Fruit fly (Drosophila melanogaster) S2 (cell line): ENCODE measurements around the gene Desat1.

Experiments used
- CG8478 ChIP-seq: fragments of >200 bp; optimal IDR thresholded peaks from 2 replicates; lab custom pipeline; 2018
- CTCF ChIP-seq, 2 experiments: fragments of >200 bp; optimal IDR thresholded peaks; 2 replicates each; lab custom pipeline; 2018

Gene Desat1

dm6 chr3R:12439401-12440143 is at the start of gene Desat1:
Gene Desat1, plus strand, starts transcription at chr3R:12439600.
- TF ChIP-seq CG8478 (lab: Kevin White, UChicago), result no peak
- TF ChIP-seq CTCF (optimal IDR thresholded peaks at IDR 0.05; lab: Kevin White, UChicago), result peak in 1 of 2 experiments; percentile 5

DNA sequence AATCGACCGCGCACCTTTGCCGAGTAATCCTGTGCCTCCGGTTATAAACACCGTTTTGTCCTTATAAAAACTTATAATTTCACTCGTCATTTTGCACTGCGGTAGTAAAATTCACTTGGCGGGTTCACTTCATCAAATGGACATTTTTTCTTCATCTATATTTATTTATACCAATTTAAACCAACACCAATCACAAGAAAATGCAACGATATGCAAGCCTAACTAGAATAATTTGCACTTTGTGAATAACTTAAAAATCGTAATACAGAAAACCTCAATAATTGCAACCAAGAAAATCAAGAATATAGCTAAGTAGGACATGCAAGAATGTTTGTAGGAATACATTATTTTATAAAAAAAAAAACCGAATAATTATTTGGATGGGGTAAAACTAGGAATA is 43.5 kb upstream of the Desat1 start, which contains the start of the genes CG10096 and CG10097:
TSS of gene CG10096 (minus strand) at position 101 of the 400 bp plus-strand sequence.
TSS of gene CG10097 (minus strand) at position 101 of the 400 bp plus-strand sequence.
- TF ChIP-seq CTCF (optimal IDR thresholded peaks at IDR 0.05; lab: Kevin White, UChicago) (no peak), CG8478 (lab: Kevin White, UChicago) (no peak)

DNA sequence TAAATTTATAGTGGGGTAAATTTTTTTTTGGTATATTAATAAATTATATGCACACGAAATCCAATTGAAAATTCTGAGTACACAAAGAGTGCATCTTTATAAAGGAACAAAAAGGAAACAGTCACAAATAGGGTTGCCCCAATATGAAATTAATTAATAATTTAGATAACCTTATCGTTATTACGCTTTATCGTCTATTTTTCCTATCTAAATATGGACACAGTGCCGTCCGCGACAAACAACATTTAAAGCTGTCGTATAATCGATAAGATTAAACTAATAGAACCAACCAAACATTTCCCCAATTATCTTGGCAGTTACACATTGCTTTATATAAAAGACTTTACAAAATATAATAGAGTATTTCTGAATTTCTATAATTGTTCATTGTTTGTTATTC is 41.3 kb upstream of the Desat1 start:
- TF ChIP-seq CTCF (optimal IDR thresholded peaks at IDR 0.05; lab: Kevin White, UChicago) (no peak), CG8478 (lab: Kevin White, UChicago) (no peak)

DNA sequence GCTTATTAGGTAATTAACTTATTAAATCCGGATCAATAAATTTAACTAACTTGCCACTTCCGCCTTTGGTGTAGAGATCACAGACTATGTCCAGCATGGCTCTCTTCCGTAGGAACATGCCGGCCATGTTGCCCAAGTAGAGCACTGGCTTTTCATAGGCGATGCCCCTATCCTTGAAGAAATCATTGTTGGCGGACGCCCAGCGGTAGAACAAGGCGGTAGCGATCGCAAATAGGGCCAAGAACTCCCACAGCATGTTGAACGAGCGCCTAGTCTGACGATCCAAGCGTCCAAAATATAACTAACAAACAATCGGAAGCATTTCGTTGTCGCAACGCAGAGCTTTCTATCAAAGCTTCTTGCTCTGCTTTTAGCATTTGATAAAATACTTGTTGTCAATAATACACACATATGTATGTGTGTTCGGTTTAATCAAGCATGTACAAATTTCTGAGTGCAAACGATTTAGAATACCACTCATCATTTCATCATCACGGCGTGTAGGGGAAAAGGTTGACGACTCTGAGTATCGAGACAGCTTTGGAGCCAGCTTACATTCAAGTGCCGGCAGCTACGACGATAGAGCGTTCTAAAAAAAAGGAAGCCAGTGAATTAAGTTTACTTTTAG is 40.7 kb upstream of the Desat1 start, which contains the start of gene Cyp9f3:
TSS of gene Cyp9f3 (minus strand) at position 310 of the 628 bp plus-strand sequence.
- TF ChIP-seq CTCF (optimal IDR thresholded peaks at IDR 0.05; lab: Kevin White, UChicago) (no peak), CG8478 (lab: Kevin White, UChicago) (no peak)

DNA sequence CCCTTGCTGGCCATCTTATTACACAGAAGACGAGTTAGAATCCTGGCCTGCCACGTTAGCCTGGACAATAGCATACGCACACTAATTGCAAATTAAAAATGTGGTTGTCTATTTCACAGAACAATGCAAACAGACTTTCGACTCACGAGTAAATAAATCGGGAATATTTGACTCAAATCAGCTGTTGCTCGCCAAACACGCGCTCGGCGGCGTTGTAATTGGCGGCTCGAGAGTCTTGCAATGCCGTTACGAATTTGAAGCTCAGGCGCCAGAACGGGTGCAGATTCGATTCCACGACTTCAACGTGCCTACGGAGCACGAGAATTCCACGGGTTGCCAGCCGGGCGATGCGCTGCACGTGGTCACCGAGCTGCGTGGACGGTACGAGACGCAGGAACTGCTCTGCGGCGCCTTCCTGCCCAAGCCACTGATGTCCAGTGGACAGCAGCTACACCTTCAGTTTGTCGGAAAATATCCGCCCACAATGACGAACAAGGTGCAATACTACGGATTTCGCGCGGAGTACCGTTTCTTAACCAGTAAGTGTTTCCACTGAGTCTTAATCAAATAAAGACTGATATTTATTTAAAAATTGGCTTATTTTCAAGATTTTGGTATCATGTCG is 37.6 kb upstream of the Desat1 start, which contains the start of gene DNAlig3:
TSS of gene DNAlig3 (minus strand) at position 168 of the 625 bp plus-strand sequence.
- TF ChIP-seq CG8478 (lab: Kevin White, UChicago), result no peak
- TF ChIP-seq CTCF (optimal IDR thresholded peaks at IDR 0.05; lab: Kevin White, UChicago), result peak; percentile 6 to 13

DNA sequence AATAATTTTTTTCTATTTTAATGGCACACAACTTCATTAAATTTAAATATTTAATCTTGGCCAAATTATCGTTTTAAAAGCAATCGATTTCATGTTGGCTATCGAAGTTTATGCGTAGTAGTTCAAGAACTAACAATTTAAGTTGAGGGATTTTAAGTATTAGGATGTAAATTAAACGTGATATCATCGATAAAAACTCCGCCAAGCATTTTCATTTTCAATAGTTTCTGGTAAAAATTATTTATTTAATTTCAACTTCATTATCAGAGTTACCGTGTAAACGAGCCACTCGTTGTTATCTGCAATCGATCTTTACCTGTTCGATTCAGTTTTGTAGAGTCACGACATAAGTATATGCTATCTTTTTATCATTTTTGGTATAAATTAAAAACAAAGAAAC is 36.5 kb upstream of the Desat1 start:
- no peak for TF ChIP-seq CTCF (optimal IDR thresholded peaks at IDR 0.05; lab: Kevin White, UChicago)
- no peak for TF ChIP-seq CG8478 (lab: Kevin White, UChicago)

DNA sequence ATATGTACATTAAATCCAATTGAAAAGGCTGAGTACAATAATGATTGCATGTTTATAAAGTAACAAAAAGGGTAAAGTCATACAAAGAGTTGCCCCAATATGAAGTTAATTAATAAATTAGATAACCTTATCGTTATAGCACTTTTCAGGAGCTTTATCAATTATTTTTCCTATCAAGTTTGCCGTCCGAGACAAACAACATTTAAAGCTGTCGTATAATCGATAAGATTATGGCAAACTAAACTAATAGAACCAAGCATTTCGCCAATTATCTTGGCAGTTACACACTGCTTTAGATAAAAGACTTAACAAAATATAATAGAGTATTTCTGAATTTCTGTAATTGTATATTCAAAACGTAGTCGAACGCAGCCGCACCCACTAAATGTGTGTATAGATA is 34.3 kb upstream of the Desat1 start:
- TF ChIP-seq CG8478 (lab: Kevin White, UChicago), result no peak
- TF ChIP-seq CTCF (optimal IDR thresholded peaks at IDR 0.05; lab: Kevin White, UChicago), result no peak

DNA sequence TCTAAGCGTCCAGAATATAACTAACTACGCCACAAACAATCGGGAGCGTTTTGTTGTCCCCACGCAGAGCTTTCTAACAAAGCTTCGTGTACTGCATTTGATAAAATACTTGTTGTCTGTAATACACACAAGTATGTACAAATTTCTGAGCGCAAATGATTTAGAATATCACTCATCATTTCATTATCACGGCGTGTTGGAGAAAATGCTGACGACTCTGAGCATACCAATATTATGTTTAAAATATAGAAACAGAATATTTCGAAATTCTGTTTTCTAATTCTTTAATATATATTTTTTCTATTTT is 33.5 kb upstream of the Desat1 start, which contains the start of gene Cyp9f2:
TSS of gene Cyp9f2 (minus strand) at position 101 of the 307 bp plus-strand sequence.
- TF ChIP-seq CG8478 (lab: Kevin White, UChicago) (no peak), CTCF (optimal IDR thresholded peaks at IDR 0.05; lab: Kevin White, UChicago) (no peak)

- TF ChIP-seq CG8478 (lab: Kevin White, UChicago) (no peak), CTCF (optimal IDR thresholded peaks at IDR 0.05; lab: Kevin White, UChicago) (no peak)
These were observed 32.9 kb upstream of the Desat1 start, which contains the start of gene CG5167 for dm6 chr3R:12406235-12407196. Gene CG5167, plus strand, starts transcription at chr3R:12406532.

dm6 chr3R:12408160-12408559 is 31.2 kb upstream of the Desat1 start, which contains the start of gene CG5196:
Gene CG5196, plus strand, starts transcription at chr3R:12408316.
- peak in 1 of 2 experiments; percentile 1 for TF ChIP-seq CTCF (optimal IDR thresholded peaks at IDR 0.05; lab: Kevin White, UChicago)
- TF ChIP-seq CG8478 (lab: Kevin White, UChicago), result no peak

DNA sequence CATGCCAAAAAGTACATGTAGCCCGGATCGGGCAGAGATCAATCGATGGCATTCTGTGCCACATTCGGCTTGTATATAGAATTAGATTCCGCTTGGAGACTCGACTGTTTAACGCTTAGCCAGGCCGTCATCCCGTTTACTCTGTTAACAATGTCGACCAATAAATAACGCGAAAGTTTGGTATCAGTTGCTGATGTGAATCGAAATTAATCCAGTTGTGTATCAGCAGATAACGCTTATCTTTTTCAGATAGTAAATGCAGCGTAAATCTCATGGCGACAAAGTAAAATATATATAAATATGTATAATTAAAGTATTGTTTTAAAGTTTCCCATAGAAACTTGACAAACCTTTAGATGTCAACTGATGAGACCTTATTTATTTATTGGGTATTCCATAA is 28.0 kb upstream of the Desat1 start:
- TF ChIP-seq CG8478 (lab: Kevin White, UChicago), result no peak
- TF ChIP-seq CTCF (optimal IDR thresholded peaks at IDR 0.05; lab: Kevin White, UChicago), result no peak

- TF ChIP-seq CG8478 (lab: Kevin White, UChicago) (no peak), CTCF (optimal IDR thresholded peaks at IDR 0.05; lab: Kevin White, UChicago) (peak in 1 of 2 experiments; percentile 30)
These were observed 26.0 kb upstream of the Desat1 start, which contains the start of the genes Dip-C and pps for dm6 chr3R:12413274-12413958. Gene Dip-C, minus strand, starts transcription at chr3R:12413759. Gene pps, plus strand, starts transcription at chr3R:12413828.
